Worm (Caenorhabditis elegans) whole organism, L2 larva: ENCODE results near the gene sfxn-1.4.

Experiments used
- ceh-82 ChIP-seq: fragments of 150-350 bp; optimal IDR thresholded peaks from 2 replicates; lab custom pipeline; 2014; ENCODE audit warnings: missing biosample characterization, missing genetic modification characterization
- elt-1 ChIP-seq: fragments of 150-350 bp; optimal IDR thresholded peaks from 2 replicates; lab custom pipeline; 2014; ENCODE audit warnings: missing biosample characterization, missing genetic modification characterization
- lin-11 ChIP-seq: fragments of 150-350 bp; sonication (generic microtip); optimal IDR thresholded peaks from 2 replicates; lab custom pipeline; 2014; ENCODE audit warnings: missing biosample characterization, missing genetic modification characterization, inconsistent platforms, mixed read lengths
- mdl-1 ChIP-seq, 2 experiments: fragments of 150-350 bp in 1 of 2; sonication (generic microtip) in 1 of 2; optimal IDR thresholded peaks; 2 replicates each; lab custom pipeline; 2017; ENCODE audit warnings: missing biosample characterization in 2 of 2, missing genetic modification characterization in 2 of 2
- nhr-25 ChIP-seq: fragments of 150-350 bp; sonication (generic microtip); optimal IDR thresholded peaks from 3 replicates; lab custom pipeline; 2014; ENCODE audit warnings: missing biosample characterization, missing genetic modification characterization
- nhr-77 ChIP-seq: fragments of 150-350 bp; optimal IDR thresholded peaks from 2 replicates; lab custom pipeline; 2014; ENCODE audit warnings: missing biosample characterization, missing genetic modification characterization
- unc-55 ChIP-seq: fragments of 150-350 bp; sonication (generic microtip); optimal IDR thresholded peaks from 3 replicates; lab custom pipeline; 2014; ENCODE audit warnings: missing biosample characterization, missing genetic modification reagents, missing genetic modification characterization
- ztf-11 ChIP-seq: sonication (generic microtip); optimal IDR thresholded peaks from 2 replicates; lab custom pipeline; 2017; ENCODE audit warnings: missing biosample characterization, missing genetic modification characterization

DNA sequence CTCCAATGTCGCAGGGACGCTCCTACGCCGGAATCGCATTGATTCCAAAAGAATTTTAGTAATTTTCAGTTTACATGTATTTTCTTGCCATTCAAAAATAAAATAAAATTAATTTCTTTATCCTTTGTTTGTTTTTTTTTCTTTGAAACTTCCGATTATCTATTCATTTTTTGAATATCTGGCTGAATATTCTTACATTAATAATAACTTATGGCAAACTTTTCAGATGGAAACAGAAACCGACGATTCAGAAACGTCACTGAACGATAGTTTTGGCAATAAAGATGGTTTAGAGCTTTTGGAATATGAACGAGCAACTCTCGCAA lies 14.9 kb upstream of the sfxn-1.4 start, which contains the start of gene xpf-1:
- no peak for TF ChIP-seq ztf-11
- no peak for TF ChIP-seq lin-11 (tag; lab: Kevin White, UChicago)
- TF ChIP-seq nhr-77 (tag; lab: Kevin White, UChicago) = no peak
- TF ChIP-seq elt-1 (tag; lab: Kevin White, UChicago) = no peak
- TF ChIP-seq ceh-82 (tag; lab: Kevin White, UChicago) = no peak
- no peak for TF ChIP-seq unc-55 (GFP tag; lab: Kevin White, UChicago)
- no peak for TF ChIP-seq mdl-1 (tag; optimal IDR thresholded peaks at IDR 0.05; lab: Kevin White, UChicago)
- no peak for TF ChIP-seq nhr-25
